Worm (Caenorhabditis elegans) whole organism, L3 larva: Measurements from ENCODE around the gene T19H12.12.

Source experiments
- ZK546.5 ChIP-seq: sonication (generic microtip); optimal IDR thresholded peaks from 2 replicates; lab custom pipeline; 2017; ENCODE audit warnings: missing biosample characterization, missing genetic modification characterization
- elt-3 ChIP-seq, 3 experiments: fragments of 150-350 bp in 1 of 3; sonication (generic microtip) in 2 of 3; optimal IDR thresholded peaks; 2 replicates in 2 of 3; 4 replicates in 1 of 3; lab custom pipeline; 2014 to 2017; ENCODE audit warnings: missing biosample characterization in 3 of 3, missing genetic modification characterization in 3 of 3
- fkh-10 ChIP-seq: sonication (generic microtip); optimal IDR thresholded peaks from 2 replicates; lab custom pipeline; 2017; ENCODE audit warnings: missing biosample characterization, missing genetic modification reagents, missing genetic modification characterization
- lin-39 ChIP-seq: fragments of 150-350 bp; optimal IDR thresholded peaks from 2 replicates; lab custom pipeline; 2018; ENCODE audit warnings: missing biosample characterization, missing genetic modification reagents, missing genetic modification characterization
- nfya-1 ChIP-seq: sonication (generic microtip); optimal IDR thresholded peaks from 2 replicates; lab custom pipeline; 2017; ENCODE audit warnings: missing genetic modification characterization, mild to moderate bottlenecking, missing compliant biosample characterization, antibody characterized with exemption, moderate library complexity; ENCODE audit not compliant: insufficient read depth
- nhr-28 ChIP-seq: fragments of 150-350 bp; optimal IDR thresholded peaks from 2 replicates; lab custom pipeline; 2014; ENCODE audit warnings: missing biosample characterization, missing genetic modification characterization
- tbx-2 ChIP-seq: sonication (generic microtip); optimal IDR thresholded peaks from 2 replicates; lab custom pipeline; 2016; ENCODE audit warnings: mild to moderate bottlenecking, missing genetic modification characterization, missing compliant biosample characterization
- unc-39 ChIP-seq: sonication (generic microtip); optimal IDR thresholded peaks from 4 replicates; lab custom pipeline; 2017; ENCODE audit warnings: missing biosample characterization, missing genetic modification characterization
- zag-1 ChIP-seq: fragments of 150-350 bp; optimal IDR thresholded peaks from 2 replicates; lab custom pipeline; 2014; ENCODE audit warnings: missing biosample characterization, missing genetic modification characterization

- TF ChIP-seq ZK546.5 (tag; lab: Kevin White, UChicago) (no peak), zag-1 (tag; lab: Kevin White, UChicago) (no peak), unc-39 (tag; lab: Kevin White, UChicago) (no peak), tbx-2 (no peak), nfya-1 (tag; lab: Kevin White, UChicago) (no peak), nhr-28 (tag; lab: Kevin White, UChicago) (no peak), elt-3 (tag; optimal IDR thresholded peaks at IDR 0.05; lab: Kevin White, UChicago) (peak in 1 of 3 experiments; percentile 43), fkh-10 (GFP tag; lab: Kevin White, UChicago) (no peak), lin-39 (tag; lab: Kevin White, UChicago) (no peak)
These were observed 24.0 kb downstream of the T19H12.12 start, which contains the start of gene ugt-13 for ce11 chrV:4908591-4908990.
